Worm (Caenorhabditis elegans) whole organism, mixed stage, embryonic: ENCODE measurements around the gene F46E10.3.

Experiments
- M03D4.4 ChIP-seq: sonication (generic microtip); optimal IDR thresholded peaks from 2 replicates; lab custom pipeline; 2017; ENCODE audit warnings: mild to moderate bottlenecking, missing genetic modification characterization, missing compliant biosample characterization
- bed-3 ChIP-seq: fragments of 200-800 bp; sonication (Bioruptor generic); optimal IDR thresholded peaks from 3 replicates; lab custom pipeline; 2018; ENCODE audit warnings: mild to moderate bottlenecking, missing genetic modification characterization, moderate library complexity, missing compliant biosample characterization
- blmp-1 ChIP-seq: fragments of 150-350 bp; optimal IDR thresholded peaks from 2 replicates; lab custom pipeline; 2014; ENCODE audit warnings: missing biosample characterization, missing genetic modification characterization
- ceh-39 ChIP-seq: fragments of 150-350 bp; optimal IDR thresholded peaks from 2 replicates; lab custom pipeline; 2014; ENCODE audit warnings: missing biosample characterization, missing genetic modification characterization
- ceh-43 ChIP-seq: fragments of 200-800 bp; sonication (Bioruptor generic); optimal IDR thresholded peaks from 2 replicates; lab custom pipeline; 2018; ENCODE audit warnings: mild to moderate bottlenecking, missing genetic modification characterization, moderate library complexity, missing compliant biosample characterization
- ceh-83 ChIP-seq: fragments of 200-800 bp; sonication (Bioruptor generic); optimal IDR thresholded peaks from 2 replicates; lab custom pipeline; 2018; ENCODE audit warnings: mild to moderate bottlenecking, missing genetic modification characterization, missing compliant biosample characterization
- ces-1 ChIP-seq: fragments of 150-350 bp; optimal IDR thresholded peaks from 2 replicates; lab custom pipeline; 2014; ENCODE audit warnings: missing biosample characterization, missing genetic modification reagents, missing genetic modification characterization
- cnd-1 ChIP-seq: fragments of 200-800 bp; sonication (Bioruptor generic); optimal IDR thresholded peaks from 2 replicates; lab custom pipeline; 2018; ENCODE audit warnings: mild to moderate bottlenecking, missing genetic modification characterization, missing compliant biosample characterization
- drap-1 ChIP-seq: fragments of 200-800 bp; sonication (Bioruptor generic); optimal IDR thresholded peaks from 3 replicates; lab custom pipeline; 2018; ENCODE audit warnings: mild to moderate bottlenecking, missing genetic modification characterization, missing compliant biosample characterization
- elt-1 ChIP-seq: sonication (generic microtip); optimal IDR thresholded peaks from 2 replicates; lab custom pipeline; 2017; ENCODE audit warnings: missing genetic modification characterization, mild to moderate bottlenecking, missing compliant biosample characterization, antibody characterized with exemption, moderate library complexity, borderline replicate concordance; ENCODE audit not compliant: insufficient read depth
- flh-1 ChIP-seq: fragments of 200-800 bp; sonication (Bioruptor generic); optimal IDR thresholded peaks from 2 replicates; lab custom pipeline; 2018; ENCODE audit warnings: mild to moderate bottlenecking, missing genetic modification characterization, moderate library complexity, missing compliant biosample characterization
- ham-2 ChIP-seq: fragments of 200-800 bp; sonication (Bioruptor generic); optimal IDR thresholded peaks from 2 replicates; lab custom pipeline; 2018; ENCODE audit warnings: mild to moderate bottlenecking, missing genetic modification characterization, missing compliant biosample characterization
- hlh-1 ChIP-seq: fragments of 150-350 bp; optimal IDR thresholded peaks from 2 replicates; lab custom pipeline; 2014; ENCODE audit warnings: missing biosample characterization, missing genetic modification reagents, missing genetic modification characterization
- lin-13 ChIP-seq: fragments of 150-350 bp; optimal IDR thresholded peaks from 2 replicates; lab custom pipeline; 2014; ENCODE audit warnings: missing biosample characterization, missing genetic modification characterization
- lin-32 ChIP-seq: fragments of 200-800 bp; sonication (Bioruptor generic); optimal IDR thresholded peaks from 2 replicates; lab custom pipeline; 2018; ENCODE audit warnings: mild to moderate bottlenecking, missing genetic modification characterization, missing compliant biosample characterization
- lsy-2 ChIP-seq: fragments of 150-350 bp; optimal IDR thresholded peaks from 2 replicates; lab custom pipeline; 2014; ENCODE audit warnings: missing biosample characterization, missing genetic modification characterization
- mab-5 ChIP-seq: fragments of 150-350 bp; optimal IDR thresholded peaks from 2 replicates; lab custom pipeline; 2014; ENCODE audit warnings: missing biosample characterization, missing genetic modification characterization
- mep-1 ChIP-seq: fragments of 150-350 bp; optimal IDR thresholded peaks from 2 replicates; lab custom pipeline; 2017; ENCODE audit warnings: missing biosample characterization, missing genetic modification reagents, missing genetic modification characterization, inconsistent platforms
- mls-2 ChIP-seq: sonication (generic microtip); optimal IDR thresholded peaks from 2 replicates; lab custom pipeline; 2016; ENCODE audit warnings: mild to moderate bottlenecking, missing genetic modification characterization, moderate library complexity, missing compliant biosample characterization
- nhr-12 ChIP-seq: fragments of 150-350 bp; optimal IDR thresholded peaks from 2 replicates; lab custom pipeline; 2014; ENCODE audit warnings: missing biosample characterization, missing genetic modification characterization
- nhr-2 ChIP-seq: fragments of 150-350 bp; optimal IDR thresholded peaks from 2 replicates; lab custom pipeline; 2014; ENCODE audit warnings: missing biosample characterization, missing genetic modification characterization
- nhr-237 ChIP-seq: fragments of 150-350 bp; optimal IDR thresholded peaks from 2 replicates; lab custom pipeline; 2014; ENCODE audit warnings: missing biosample characterization, missing genetic modification characterization
- nhr-28 ChIP-seq: fragments of 150-350 bp; optimal IDR thresholded peaks from 2 replicates; lab custom pipeline; 2014; ENCODE audit warnings: missing biosample characterization, missing genetic modification characterization
- nhr-76 ChIP-seq: sonication (generic microtip); optimal IDR thresholded peaks from 2 replicates; lab custom pipeline; 2017; ENCODE audit warnings: missing biosample characterization, missing genetic modification characterization
- sem-2 ChIP-seq: fragments of 200-800 bp; sonication (Bioruptor generic); optimal IDR thresholded peaks from 2 replicates; lab custom pipeline; 2018; ENCODE audit warnings: mild to moderate bottlenecking, missing genetic modification characterization, missing compliant biosample characterization
- snpc-4 ChIP-seq: fragments of 150-350 bp; optimal IDR thresholded peaks from 2 replicates; lab custom pipeline; 2014; ENCODE audit warnings: missing biosample characterization, missing genetic modification characterization
- sptf-1 ChIP-seq: sonication (generic microtip); optimal IDR thresholded peaks from 2 replicates; lab custom pipeline; 2017; ENCODE audit warnings: mild to moderate bottlenecking, missing genetic modification characterization, moderate library complexity, missing compliant biosample characterization
- tbx-8 ChIP-seq: fragments of 200-800 bp; sonication (Bioruptor generic); optimal IDR thresholded peaks from 2 replicates; lab custom pipeline; 2018; ENCODE audit warnings: mild to moderate bottlenecking, missing genetic modification characterization, moderate library complexity, missing compliant biosample characterization
- unc-120 ChIP-seq: sonication (generic microtip); optimal IDR thresholded peaks from 2 replicates; lab custom pipeline; 2017; ENCODE audit warnings: missing genetic modification characterization, missing compliant biosample characterization; ENCODE audit not compliant: poor library complexity, severe bottlenecking
- unc-39 ChIP-seq: fragments of 150-350 bp; optimal IDR thresholded peaks from 2 replicates; lab custom pipeline; 2014; ENCODE audit warnings: missing biosample characterization, missing genetic modification characterization
- zip-8 ChIP-seq: fragments of 150-350 bp; optimal IDR thresholded peaks from 2 replicates; lab custom pipeline; 2014; ENCODE audit warnings: missing biosample characterization, missing genetic modification characterization
- ztf-11 ChIP-seq: fragments of 150-350 bp; optimal IDR thresholded peaks from 2 replicates; lab custom pipeline; 2014; ENCODE audit warnings: missing biosample characterization, missing genetic modification characterization

Gene F46E10.3

DNA sequence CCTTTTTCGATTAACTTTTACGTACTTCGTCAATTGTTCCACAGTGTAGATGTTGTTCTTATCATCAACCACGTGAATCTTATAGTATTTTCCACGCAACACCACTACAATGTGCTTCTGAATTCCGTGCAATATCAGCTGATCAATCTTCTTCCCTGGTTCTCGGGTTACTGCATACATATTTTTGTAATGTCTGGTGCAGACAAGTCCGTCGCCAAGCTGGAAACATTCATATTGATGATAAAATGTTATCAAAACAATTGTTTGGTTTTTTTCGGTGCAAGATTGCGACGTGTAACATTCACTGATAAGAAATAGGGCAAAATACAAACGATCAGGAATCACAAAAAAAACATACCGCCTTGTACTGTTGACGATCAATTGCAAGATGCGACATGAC, 25.6 kb upstream of the F46E10.3 start:
- TF ChIP-seq hlh-1 (no peak), mep-1 (tag; lab: Kevin White, UChicago) (no peak), lsy-2 (tag; lab: Kevin White, UChicago) (no peak), drap-1 (GFP tag; lab: Kevin White, UChicago) (no peak), nhr-28 (tag; lab: Kevin White, UChicago) (no peak), unc-39 (tag; lab: Kevin White, UChicago) (no peak), M03D4.4 (tag; lab: Kevin White, UChicago) (no peak), unc-120 (tag; lab: Kevin White, UChicago) (no peak), bed-3 (GFP tag; lab: Kevin White, UChicago) (no peak), flh-1 (GFP tag; lab: Kevin White, UChicago) (no peak)

DNA sequence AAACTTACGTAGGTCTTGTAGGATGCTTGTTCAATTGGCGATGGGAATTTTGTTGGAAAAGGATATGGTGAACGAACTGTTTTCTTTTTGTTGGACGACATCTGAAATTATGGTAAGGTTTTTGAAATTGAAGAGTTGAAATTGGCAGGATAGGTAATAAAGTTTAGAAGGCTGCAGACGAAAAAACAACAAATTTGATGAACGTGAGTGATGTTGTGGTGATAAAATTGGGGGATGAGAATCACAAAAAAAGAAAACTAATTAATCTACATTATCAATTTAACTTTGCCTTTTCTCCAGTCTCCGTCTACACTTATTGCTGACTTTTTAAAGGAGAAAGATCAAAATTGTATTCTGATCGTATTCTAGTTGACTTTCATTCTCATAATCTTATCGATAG, 24.3 kb upstream of the F46E10.3 start, which contains the start of gene cpt-6:
TSS of gene cpt-6 (minus strand) at position 101 of the 400 bp plus-strand sequence.
- TF ChIP-seq unc-39 (tag; lab: Kevin White, UChicago) (no peak), sem-2 (GFP tag; lab: Kevin White, UChicago) (no peak), blmp-1 (tag; lab: Kevin White, UChicago) (no peak), ces-1 (GFP tag; lab: Kevin White, UChicago) (no peak), mls-2 (tag; lab: Kevin White, UChicago) (no peak), snpc-4 (tag; lab: Kevin White, UChicago) (no peak), flh-1 (GFP tag; lab: Kevin White, UChicago) (no peak), nhr-12 (tag; lab: Kevin White, UChicago) (no peak), ceh-43 (GFP tag; lab: Kevin White, UChicago) (no peak), unc-120 (tag; lab: Kevin White, UChicago) (no peak)

DNA sequence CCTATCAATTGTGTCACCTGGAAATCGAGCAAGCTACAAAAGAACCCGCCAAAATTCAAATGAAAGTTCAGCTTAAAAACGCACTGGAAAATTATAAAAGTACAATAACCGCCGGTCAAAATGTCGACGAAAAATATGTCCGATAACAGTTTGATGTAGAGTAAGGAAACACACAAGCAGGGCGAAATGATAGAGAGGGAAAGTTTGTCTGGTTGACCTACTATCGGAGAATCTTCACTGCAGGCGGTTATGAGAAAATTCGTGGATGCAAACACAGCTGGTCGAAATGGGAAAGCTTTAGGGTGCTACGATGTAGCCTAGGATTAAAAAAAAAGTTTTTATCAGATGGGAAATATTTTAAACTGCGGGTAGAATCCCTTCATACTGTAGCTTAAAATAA, 22.7 kb upstream of the F46E10.3 start:
- TF ChIP-seq lsy-2 (tag; lab: Kevin White, UChicago) (no peak), elt-1 (tag; lab: Kevin White, UChicago) (no peak), ceh-83 (GFP tag; lab: Kevin White, UChicago) (no peak), tbx-8 (no peak), mep-1 (tag; lab: Kevin White, UChicago) (no peak), nhr-2 (tag; lab: Kevin White, UChicago) (no peak), unc-39 (tag; lab: Kevin White, UChicago) (no peak), ham-2 (no peak), sptf-1 (tag; lab: Kevin White, UChicago) (no peak), drap-1 (GFP tag; lab: Kevin White, UChicago) (no peak), unc-120 (tag; lab: Kevin White, UChicago) (no peak), flh-1 (GFP tag; lab: Kevin White, UChicago) (no peak), nhr-76 (no peak), ceh-39 (no peak), blmp-1 (tag; lab: Kevin White, UChicago) (no peak), zip-8 (tag; lab: Kevin White, UChicago) (no peak), ztf-11 (tag; lab: Kevin White, UChicago) (no peak), snpc-4 (tag; lab: Kevin White, UChicago) (no peak), nhr-237 (tag; lab: Kevin White, UChicago) (no peak), cnd-1 (no peak)

DNA sequence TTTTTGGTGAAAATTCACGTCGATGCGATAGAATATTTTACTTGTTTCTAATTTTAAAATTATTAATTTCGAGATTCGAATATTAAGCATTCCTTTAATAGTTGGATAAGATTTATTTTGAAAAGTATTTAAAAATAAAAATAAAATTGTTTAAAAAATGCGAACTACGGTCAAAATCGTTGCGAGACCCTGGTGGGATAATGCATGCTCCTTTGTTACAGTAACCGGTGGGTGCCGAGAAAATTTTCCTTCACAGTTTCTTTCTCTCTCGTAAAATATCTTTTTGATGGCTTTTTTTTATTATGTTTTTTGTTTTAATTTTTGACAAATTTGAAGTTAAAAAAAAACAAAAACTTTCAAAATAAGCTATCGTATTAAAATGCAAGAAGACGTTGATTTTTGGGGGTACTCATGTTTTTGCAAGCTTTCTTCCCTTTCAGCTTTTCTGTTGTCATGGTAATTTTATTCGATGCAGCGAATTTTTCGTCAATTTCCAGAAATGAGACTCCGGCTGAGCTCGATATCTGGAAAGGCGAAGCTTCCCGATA, 21.4 kb upstream of the F46E10.3 start, which contains the start of gene dgtr-1:
TSS of gene dgtr-1 (plus strand) at position 498 of the 548 bp plus-strand sequence.
- no peak for TF ChIP-seq ceh-39
- no peak for TF ChIP-seq ham-2
- no peak for TF ChIP-seq sem-2 (GFP tag; lab: Kevin White, UChicago)
- no peak for TF ChIP-seq flh-1 (GFP tag; lab: Kevin White, UChicago)
- no peak for TF ChIP-seq mab-5 (tag; lab: Kevin White, UChicago)
- no peak for TF ChIP-seq nhr-237 (tag; lab: Kevin White, UChicago)
- no peak for TF ChIP-seq unc-39 (tag; lab: Kevin White, UChicago)
- no peak for TF ChIP-seq lin-32
- TF ChIP-seq mep-1 (tag; lab: Kevin White, UChicago): no peak
- no peak for TF ChIP-seq lin-13
- TF ChIP-seq snpc-4 (tag; lab: Kevin White, UChicago): no peak
- TF ChIP-seq zip-8 (tag; lab: Kevin White, UChicago): no peak
- no peak for TF ChIP-seq ceh-43 (GFP tag; lab: Kevin White, UChicago)
